Fruit fly (Drosophila melanogaster): Measurements from ENCODE around the gene ndl.

Gene ndl

DNA sequence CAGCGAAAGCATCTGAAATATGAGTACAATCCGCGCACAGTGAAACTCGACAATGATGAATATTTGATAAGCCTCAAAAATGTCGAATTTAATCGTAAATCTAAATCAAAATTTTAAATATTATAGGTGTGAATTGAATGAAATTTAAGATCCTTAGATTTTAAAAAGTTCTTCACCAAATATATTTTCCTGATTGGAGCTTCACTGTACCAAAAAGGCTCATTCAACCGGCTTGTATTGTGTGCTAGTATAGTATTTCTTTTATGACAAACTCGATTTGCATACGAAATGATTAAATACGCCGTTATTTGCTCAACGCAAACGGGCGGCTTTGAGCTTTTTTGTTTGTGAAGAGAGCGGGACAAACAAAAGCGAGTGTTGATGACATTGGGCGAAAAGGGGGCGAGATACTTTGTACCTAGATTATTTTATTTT, 50.2 kb downstream of the ndl start (continued):
- TF ChIP-seq Blimp-1 (GFP tag; optimal IDR thresholded peaks at IDR 0.05): peak; percentile 4
- TF ChIP-seq Smox (GFP tag; optimal IDR thresholded peaks at IDR 0.05): peak; percentile 82
- TF ChIP-seq CG7368 (GFP tag; optimal IDR thresholded peaks at IDR 0.05): peak; percentile 1
- TF ChIP-seq Sox14 (GFP tag; optimal IDR thresholded peaks at IDR 0.05): peak; percentile 77
- no peak for TF ChIP-seq spab (GFP tag; optimal IDR thresholded peaks at IDR 0.05)
- peak; percentile 78 for TF ChIP-seq CG6792 (GFP tag; optimal IDR thresholded peaks at IDR 0.05)
- TF ChIP-seq Sox102F (GFP tag; optimal IDR thresholded peaks at IDR 0.05): peak; percentile 77
- peak; percentile 39 for TF ChIP-seq net (GFP tag; optimal IDR thresholded peaks at IDR 0.05)
- peak; percentile 78 for TF ChIP-seq CG15336 (GFP tag; IDR thresholded peaks at IDR 0.05)
- peak; percentile 9 for TF ChIP-seq Eip93F (GFP tag; optimal IDR thresholded peaks at IDR 0.05)
- peak; percentile 93 for TF ChIP-seq svp (GFP tag)
- peak; percentile 73 for TF ChIP-seq achi (GFP tag; optimal IDR thresholded peaks at IDR 0.05)
- TF ChIP-seq CG11902 (GFP tag; optimal IDR thresholded peaks at IDR 0.05): peak; percentile 52
- peak; percentile 41 for TF ChIP-seq CG4318 (GFP tag; optimal IDR thresholded peaks at IDR 0.05)
- TF ChIP-seq cyc (GFP tag; optimal IDR thresholded peaks at IDR 0.05): peak; percentile 88
- TF ChIP-seq OdsH (GFP tag; optimal IDR thresholded peaks at IDR 0.05): peak; percentile 77
- peak; percentile 86 for TF ChIP-seq vri (GFP tag; optimal IDR thresholded peaks at IDR 0.05)
- peak; percentile 65; the same call in 1 of the 2 replicates for TF ChIP-seq CG11294 (GFP tag; IDR thresholded peaks at IDR 0.05)
- TF ChIP-seq Hr38 (GFP tag; optimal IDR thresholded peaks at IDR 0.05): no peak
- no peak for TF ChIP-seq fd59A (GFP tag; optimal IDR thresholded peaks at IDR 0.05)
- peak; percentile 92 for TF ChIP-seq Eip78C (GFP tag)
- peak; percentile 89 for TF ChIP-seq esn (GFP tag; optimal IDR thresholded peaks at IDR 0.05)
- peak; percentile 78 for TF ChIP-seq CG34406 (GFP tag; optimal IDR thresholded peaks at IDR 0.05)
- peak; percentile 84 for TF ChIP-seq acj6 (GFP tag; optimal IDR thresholded peaks at IDR 0.05)
- peak; percentile 96 for TF ChIP-seq fkh (GFP tag; optimal IDR thresholded peaks at IDR 0.05)

DNA sequence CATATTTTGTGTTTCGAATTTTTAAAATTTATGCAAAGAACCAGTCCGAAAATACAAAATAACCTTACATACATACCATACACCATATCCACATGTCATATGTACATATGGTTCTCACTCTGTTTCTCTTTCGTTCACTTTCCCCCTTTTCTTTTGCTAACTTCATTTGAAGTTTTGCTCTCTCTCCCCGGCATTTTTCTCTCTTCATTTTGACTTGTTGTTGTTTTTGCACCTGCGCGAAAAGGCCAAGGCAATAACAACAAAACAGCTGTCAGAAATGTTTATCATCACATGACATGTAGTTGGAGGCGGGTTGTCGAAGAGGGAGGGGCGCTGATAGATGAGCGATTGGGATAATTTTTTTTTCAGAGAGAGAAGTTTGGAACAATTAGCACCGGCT, 50.7 kb downstream of the ndl start:
- TF ChIP-seq CG8119 (GFP tag; IDR thresholded peaks at IDR 0.05) (no peak), Ets21C (GFP tag; optimal IDR thresholded peaks at IDR 0.05) (no peak), Sox15 (GFP tag; optimal IDR thresholded peaks at IDR 0.05) (no peak), CG10669 (GFP tag; optimal IDR thresholded peaks at IDR 0.05) (no peak), Hr4 (GFP tag; optimal IDR thresholded peaks at IDR 0.05) (no peak), net (GFP tag; optimal IDR thresholded peaks at IDR 0.05) (no peak), dac (GFP tag; optimal IDR thresholded peaks at IDR 0.05) (no peak), CG15336 (GFP tag; IDR thresholded peaks at IDR 0.05) (0 out of 2 replicates have a peak, but pooled peaks have one; percentile 1), fd85E (GFP tag; optimal IDR thresholded peaks at IDR 0.05) (no peak)

DNA sequence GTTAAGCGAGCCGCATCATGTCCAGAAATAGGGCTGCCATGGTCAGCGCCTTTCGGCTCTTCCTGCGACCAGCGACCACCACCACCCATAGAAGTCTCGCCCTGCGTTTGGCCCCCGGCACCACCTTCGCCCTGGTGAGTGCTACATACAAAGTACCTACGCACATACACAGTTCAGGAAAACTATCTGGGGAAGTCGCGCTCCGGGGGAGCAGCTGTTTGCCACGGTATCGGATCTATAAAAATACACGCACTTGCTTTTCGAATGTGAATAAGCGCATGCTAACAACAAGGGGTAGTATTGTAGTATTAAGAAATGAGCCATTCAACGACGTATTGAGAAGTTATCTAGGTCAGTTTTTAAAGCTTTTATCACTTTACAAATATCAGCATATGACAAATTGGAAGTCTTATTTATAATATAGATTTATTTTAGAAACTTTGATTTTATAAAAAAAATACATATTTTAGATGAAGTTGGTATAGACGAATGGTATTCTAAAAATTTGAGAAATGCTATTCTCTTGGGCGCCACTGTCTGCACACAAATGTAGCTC, 51.3 kb downstream of the ndl start:
- TF ChIP-seq lz (GFP tag; optimal IDR thresholded peaks at IDR 0.05): no peak
- TF ChIP-seq CG10669 (GFP tag; optimal IDR thresholded peaks at IDR 0.05): peak; percentile 52
- peak; percentile 44 to 57 for TF ChIP-seq ss (GFP tag; optimal IDR thresholded peaks at IDR 0.05)
- no peak for TF ChIP-seq cyc (GFP tag; optimal IDR thresholded peaks at IDR 0.05)
- peak; percentile 28 for TF ChIP-seq topi (GFP tag; optimal IDR thresholded peaks at IDR 0.05)
- peak; percentile 89 for TF ChIP-seq Eip78C (GFP tag)
- no peak for TF ChIP-seq fd85E (GFP tag; optimal IDR thresholded peaks at IDR 0.05)
- TF ChIP-seq Ets96B (tag; optimal IDR thresholded peaks at IDR 0.05): peak; percentile 67
- TF ChIP-seq acj6 (GFP tag; optimal IDR thresholded peaks at IDR 0.05): peak; percentile 65
- no peak for TF ChIP-seq vri (GFP tag; optimal IDR thresholded peaks at IDR 0.05)
- TF ChIP-seq Hr39 (GFP tag; optimal IDR thresholded peaks at IDR 0.05): no peak
- TF ChIP-seq Met (GFP tag; optimal IDR thresholded peaks at IDR 0.05): peak; percentile 24
- peak; percentile 66 for TF ChIP-seq CG6276 (GFP tag; optimal IDR thresholded peaks at IDR 0.05)
- no peak for TF ChIP-seq Hr38 (GFP tag; optimal IDR thresholded peaks at IDR 0.05)
- TF ChIP-seq salr (GFP tag; optimal IDR thresholded peaks at IDR 0.05): peak in 1 of 2 experiments; percentile 61
- TF ChIP-seq esn (GFP tag; optimal IDR thresholded peaks at IDR 0.05): peak; percentile 25
- TF ChIP-seq Hr4 (GFP tag; optimal IDR thresholded peaks at IDR 0.05): peak; percentile 44
- TF ChIP-seq CG6163 (GFP tag; IDR thresholded peaks at IDR 0.05): peak; percentile 49; the same call in 2 of the 3 replicates
- no peak for TF ChIP-seq CG16779 (tag; optimal IDR thresholded peaks at IDR 0.05)
- TF ChIP-seq CG31627 (GFP tag; optimal IDR thresholded peaks at IDR 0.05): no peak
- TF ChIP-seq spab (GFP tag; optimal IDR thresholded peaks at IDR 0.05): peak; percentile 40
- peak; percentile 68 for TF ChIP-seq CG34406 (GFP tag; optimal IDR thresholded peaks at IDR 0.05)
- no peak for TF ChIP-seq CG6854 (GFP tag; optimal IDR thresholded peaks at IDR 0.05)
- TF ChIP-seq OdsH (GFP tag; optimal IDR thresholded peaks at IDR 0.05): peak; percentile 61
- peak; percentile 5 for TF ChIP-seq dac (GFP tag; optimal IDR thresholded peaks at IDR 0.05)
- TF ChIP-seq CG7368 (GFP tag; optimal IDR thresholded peaks at IDR 0.05): peak; percentile 28
- TF ChIP-seq CG11902 (GFP tag; optimal IDR thresholded peaks at IDR 0.05): peak; percentile 32
- peak; percentile 64 for TF ChIP-seq CG3032 (tag; optimal IDR thresholded peaks at IDR 0.05)
- peak; percentile 83 for TF ChIP-seq CG8119 (GFP tag; IDR thresholded peaks at IDR 0.05)
- peak; percentile 41 for TF ChIP-seq CG4318 (GFP tag; optimal IDR thresholded peaks at IDR 0.05)
- TF ChIP-seq Sox102F (GFP tag; optimal IDR thresholded peaks at IDR 0.05): peak; percentile 5
- no peak for TF ChIP-seq Eip93F (GFP tag; optimal IDR thresholded peaks at IDR 0.05)

Data from whole organism, prepupa.